Fruit fly (Drosophila melanogaster) whole organism, prepupa: ENCODE data around the gene CG43051.

Source experiments
- CG31627 ChIP-seq: fragments of 200-800 bp; sonication (Bioruptor generic); optimal IDR thresholded peaks from 3 replicates; lab custom pipeline; 2016; ENCODE audit warnings: missing biosample characterization, missing genetic modification characterization
- Hr39 ChIP-seq: fragments of 200-800 bp; sonication (Bioruptor generic); optimal IDR thresholded peaks from 2 replicates; lab custom pipeline; 2016; ENCODE audit warnings: missing biosample characterization, missing genetic modification characterization
- ss ChIP-seq, 2 experiments: fragments of 200-800 bp; sonication (Bioruptor generic); optimal IDR thresholded peaks; 2 replicates in 1 of 2; 3 replicates in 1 of 2; lab custom pipeline; 2017 to 2018; ENCODE audit warnings: mild to moderate bottlenecking in 2 of 2, missing biosample characterization in 2 of 2, missing genetic modification characterization in 2 of 2, moderate library complexity in 1 of 2

dm6 chr2L:12472988-12473387 is 34.8 kb upstream of the CG43051 start:
- TF ChIP-seq ss (GFP tag; optimal IDR thresholded peaks at IDR 0.05; lab: Kevin White, UChicago) (no peak), CG31627 (no peak), Hr39 (GFP tag; lab: Kevin White, UChicago) (no peak)
